Worm (Caenorhabditis elegans) whole organism, L4/young adult: ENCODE data around the gene unc-44.
A peak's percentile ranks its signal among the peaks of the same experiment; 100 is the strongest.

ENCODE experiments used
- W03F9.2 ChIP-seq: fragments of 150-350 bp; optimal IDR thresholded peaks from 2 replicates; lab custom pipeline; 2014; ENCODE audit warnings: missing biosample characterization, missing genetic modification characterization
- dao-5 ChIP-seq: sonication (generic microtip); optimal IDR thresholded peaks from 2 replicates; lab custom pipeline; 2016; ENCODE audit warnings: missing genotype, missing genetic modification characterization, moderate library complexity, missing compliant biosample characterization
- him-1 ChIP-seq: sonication (generic microtip); optimal IDR thresholded peaks from 2 replicates; lab custom pipeline; 2016; ENCODE audit warnings: missing genotype, missing genetic modification reagents, missing genetic modification characterization, missing compliant biosample characterization

unc-44 gene

ce11 chrIV:5947555-5948151 lies 27.7 kb upstream of the unc-44 start, which contains the start of gene rps-25:
rps-25 (minus strand) TSS chrIV:5947605.
- peak; percentile 78 for TF ChIP-seq W03F9.2 (tag; lab: Kevin White, UChicago)
- TF ChIP-seq dao-5: no peak
- TF ChIP-seq him-1 (tag; lab: Kevin White, UChicago): peak; percentile 7

- TF ChIP-seq him-1 (tag; lab: Kevin White, UChicago): no peak
- no peak for TF ChIP-seq W03F9.2 (tag; lab: Kevin White, UChicago)
- TF ChIP-seq dao-5: no peak
Measured at ce11 chrIV:5948712-5949111, 26.6 kb upstream of the unc-44 start.

DNA sequence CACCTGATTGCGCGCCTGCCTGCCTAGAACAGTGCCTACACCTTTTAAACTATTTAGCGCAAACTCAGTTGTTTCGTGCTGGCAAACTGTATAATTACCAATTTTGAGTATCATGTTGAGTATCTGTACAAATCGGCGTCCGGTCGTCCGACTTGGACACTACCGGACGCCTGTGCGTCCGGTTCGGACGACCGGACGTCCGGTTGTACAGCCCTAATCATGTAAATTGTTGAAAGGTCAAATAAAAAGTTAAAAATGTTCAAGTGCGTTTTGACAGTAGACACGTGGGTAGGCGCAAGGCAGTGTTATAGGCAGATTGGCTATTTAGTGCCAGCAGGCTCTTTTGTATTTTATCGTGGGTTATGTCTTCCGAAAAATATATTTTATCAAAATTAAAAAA lies 25.4 kb upstream of the unc-44 start:
- no peak for TF ChIP-seq him-1 (tag; lab: Kevin White, UChicago)
- no peak for TF ChIP-seq W03F9.2 (tag; lab: Kevin White, UChicago)
- TF ChIP-seq dao-5: no peak

DNA sequence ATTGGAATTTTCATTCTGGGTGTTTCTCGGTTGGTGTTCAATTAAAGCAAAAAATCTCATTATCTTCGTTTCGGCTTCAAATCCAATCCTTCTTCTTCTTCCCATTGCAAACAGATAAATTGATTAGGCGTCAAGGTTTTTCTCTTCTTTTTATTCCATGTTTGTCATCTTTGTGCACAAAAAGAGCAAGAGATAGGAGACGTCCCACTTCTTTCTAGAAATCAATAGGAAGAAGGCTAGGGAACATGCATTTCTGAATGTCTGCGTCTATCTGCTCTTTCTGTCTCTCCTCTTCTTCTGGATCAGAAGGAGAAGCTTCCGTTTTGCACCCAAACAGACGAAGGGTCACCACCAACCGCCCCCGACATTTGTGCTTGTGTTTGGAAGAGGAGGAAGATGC lies 22.4 kb upstream of the unc-44 start:
- TF ChIP-seq dao-5 (no peak), him-1 (tag; lab: Kevin White, UChicago) (peak; percentile 41)

ce11 chrIV:5954743-5955142 lies 20.6 kb upstream of the unc-44 start:
- TF ChIP-seq W03F9.2 (tag; lab: Kevin White, UChicago) (no peak), him-1 (tag; lab: Kevin White, UChicago) (no peak), dao-5 (no peak)

DNA sequence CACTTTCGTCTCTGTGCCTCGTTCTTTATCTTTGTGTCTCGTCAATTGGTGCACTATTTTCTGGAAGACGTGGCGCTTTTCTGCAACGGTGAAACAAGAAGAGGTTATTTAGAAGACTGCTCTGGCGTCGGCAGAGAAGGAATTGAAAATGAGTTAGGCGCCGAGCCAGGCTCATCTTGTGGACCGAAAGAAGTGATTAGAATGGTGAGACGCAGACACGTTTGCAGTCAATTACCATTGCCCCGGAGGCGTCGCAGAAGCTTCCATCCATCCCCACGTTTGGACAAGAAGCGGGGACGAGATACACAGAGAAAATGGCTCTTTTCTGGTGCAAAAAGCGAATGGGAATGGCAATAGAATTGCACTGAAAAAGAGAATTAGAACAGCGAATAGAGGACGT lies 15.4 kb upstream of the unc-44 start:
- TF ChIP-seq him-1 (tag; lab: Kevin White, UChicago): peak; percentile 66
- TF ChIP-seq dao-5: no peak
- TF ChIP-seq W03F9.2 (tag; lab: Kevin White, UChicago): no peak

- TF ChIP-seq dao-5 (no peak), him-1 (tag; lab: Kevin White, UChicago) (no peak), W03F9.2 (tag; lab: Kevin White, UChicago) (no peak)
Measured at ce11 chrIV:5962219-5962945, 13.0 kb upstream of the unc-44 start, which contains the start of gene K02B2.6. K02B2.6 (minus strand) TSS chrIV:5962269.

DNA sequence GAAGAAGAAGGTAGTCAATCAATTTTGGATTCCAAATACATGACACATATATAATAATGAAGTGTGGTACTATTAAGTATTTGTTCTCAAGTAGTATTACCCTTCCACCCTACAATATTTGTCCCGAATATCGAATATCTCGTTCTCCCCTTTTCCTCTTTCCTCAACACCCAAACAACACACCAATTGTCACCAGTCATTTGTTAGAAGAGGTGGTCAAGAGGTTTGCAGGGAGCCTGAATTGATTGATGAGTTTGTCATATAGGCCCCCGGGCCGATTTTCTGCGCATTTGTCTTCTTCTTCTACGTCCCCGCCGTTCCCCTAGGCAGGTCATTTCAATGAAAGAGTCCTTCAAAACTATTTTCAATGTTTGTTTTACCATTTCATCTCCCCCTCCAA lies 11.1 kb upstream of the unc-44 start:
- no peak for TF ChIP-seq him-1 (tag; lab: Kevin White, UChicago)
- TF ChIP-seq dao-5: no peak
- TF ChIP-seq W03F9.2 (tag; lab: Kevin White, UChicago): no peak

DNA sequence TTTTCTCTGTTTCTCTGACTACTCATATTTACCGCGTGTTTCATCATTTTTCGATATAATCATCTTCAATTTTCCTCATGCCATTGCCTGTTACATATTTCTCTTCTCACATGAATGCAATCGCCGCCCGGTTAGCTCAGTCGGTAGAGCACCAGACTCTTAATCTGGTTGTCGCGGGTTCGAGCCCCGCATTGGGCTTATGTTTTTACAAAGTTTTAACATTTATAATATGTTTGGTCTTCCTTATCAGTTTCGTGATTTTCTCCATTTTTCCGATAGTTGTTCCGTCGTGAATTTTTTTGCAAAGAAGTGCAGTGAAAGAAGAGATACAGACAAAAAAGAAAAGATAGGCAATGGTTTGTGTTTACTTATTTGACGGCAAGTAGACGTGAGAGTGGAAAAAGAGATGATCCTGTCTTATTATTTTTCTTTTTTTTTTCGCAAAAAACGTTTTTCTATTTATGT lies 8.3 kb upstream of the unc-44 start:
- peak; percentile 88 for TF ChIP-seq dao-5
- peak; percentile 75 for TF ChIP-seq him-1 (tag; lab: Kevin White, UChicago)
- TF ChIP-seq W03F9.2 (tag; lab: Kevin White, UChicago): peak; percentile 89

DNA sequence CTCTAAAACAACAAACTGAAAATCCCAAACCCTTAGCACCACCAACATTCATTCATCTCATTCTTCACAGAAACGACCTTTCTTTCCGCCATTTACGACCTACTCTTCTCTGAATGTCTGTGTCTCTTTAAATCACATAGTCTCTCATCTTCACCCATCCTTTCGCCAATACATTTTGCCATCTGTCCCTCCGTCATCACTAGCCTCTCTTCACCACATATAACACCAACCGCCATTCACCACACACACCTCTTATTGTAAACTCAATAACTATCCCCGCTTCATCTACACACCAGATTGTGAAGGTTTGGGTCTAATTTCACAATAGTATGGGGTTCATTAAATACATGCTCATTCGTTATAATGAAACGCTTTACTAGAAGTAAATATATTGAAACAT lies 4.8 kb upstream of the unc-44 start:
- no peak for TF ChIP-seq him-1 (tag; lab: Kevin White, UChicago)
- no peak for TF ChIP-seq W03F9.2 (tag; lab: Kevin White, UChicago)
- no peak for TF ChIP-seq dao-5

ce11 chrIV:5973947-5974495 lies 1.3 kb upstream of the unc-44 start:
- TF ChIP-seq dao-5 (no peak), W03F9.2 (tag; lab: Kevin White, UChicago) (no peak), him-1 (tag; lab: Kevin White, UChicago) (peak; percentile 75)

DNA sequence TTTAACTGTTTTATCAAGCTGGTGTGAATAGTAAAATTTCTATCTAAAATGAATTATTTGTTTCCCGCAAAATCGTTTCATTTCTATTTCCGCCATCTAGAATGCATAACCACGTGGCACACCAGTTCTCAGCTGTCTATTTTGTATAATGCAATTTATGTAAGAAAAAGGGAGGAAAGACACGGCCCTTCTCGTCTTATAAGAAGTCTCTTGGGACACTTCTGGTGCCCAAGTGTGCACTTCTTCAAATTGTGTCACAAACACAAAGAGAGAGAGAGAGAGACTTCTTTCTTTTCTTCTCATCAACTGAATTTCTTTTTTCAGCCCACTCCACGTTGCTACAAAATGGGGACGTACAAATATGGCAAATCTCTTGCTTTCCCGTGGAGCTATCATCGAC lies 1.9 kb downstream of the unc-44 start:
- no peak for TF ChIP-seq W03F9.2 (tag; lab: Kevin White, UChicago)
- peak; percentile 25 for TF ChIP-seq him-1 (tag; lab: Kevin White, UChicago)

DNA sequence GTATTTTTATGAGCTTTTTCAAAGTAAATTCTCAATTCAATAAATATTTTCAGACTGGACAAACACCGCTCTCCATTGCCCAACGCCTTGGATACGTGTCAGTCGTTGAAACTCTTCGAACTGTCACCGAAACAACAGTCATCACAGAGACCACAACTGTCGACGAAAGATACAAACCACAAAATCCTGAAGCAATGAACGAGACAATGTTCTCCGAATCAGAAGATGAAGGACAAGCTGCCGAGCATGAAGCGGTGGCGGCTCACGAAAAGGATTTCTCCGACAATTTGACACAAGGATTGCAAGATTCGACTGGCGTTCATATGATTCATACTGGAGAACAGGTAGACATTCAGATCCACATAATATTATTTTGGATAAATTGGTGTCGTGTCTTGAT lies 4.5 kb downstream of the unc-44 start:
- TF ChIP-seq W03F9.2 (tag; lab: Kevin White, UChicago): no peak
- TF ChIP-seq dao-5: no peak
- no peak for TF ChIP-seq him-1 (tag; lab: Kevin White, UChicago)

DNA sequence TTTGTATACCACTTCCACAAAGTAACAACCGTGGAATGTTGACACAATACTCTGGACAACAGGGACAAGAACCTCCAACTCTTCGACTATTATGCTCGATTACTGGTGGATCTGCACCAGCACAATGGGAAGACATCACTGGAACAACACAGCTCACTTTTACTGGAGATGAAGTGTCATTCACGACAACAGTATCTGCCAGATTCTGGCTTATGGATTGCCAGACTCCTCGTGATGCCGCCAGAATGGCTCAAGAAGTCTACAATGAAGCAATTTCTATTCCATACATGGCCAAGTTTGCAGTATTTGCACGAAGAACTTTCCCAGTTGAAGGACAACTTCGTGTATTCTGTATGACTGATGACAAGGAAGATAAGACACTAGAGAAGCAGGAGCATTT lies 7.8 kb downstream of the unc-44 start:
- no peak for TF ChIP-seq him-1 (tag; lab: Kevin White, UChicago)
- no peak for TF ChIP-seq dao-5
- TF ChIP-seq W03F9.2 (tag; lab: Kevin White, UChicago): no peak
